Fruit fly (Drosophila melanogaster): ENCODE data around the gene CG13070.

DNA sequence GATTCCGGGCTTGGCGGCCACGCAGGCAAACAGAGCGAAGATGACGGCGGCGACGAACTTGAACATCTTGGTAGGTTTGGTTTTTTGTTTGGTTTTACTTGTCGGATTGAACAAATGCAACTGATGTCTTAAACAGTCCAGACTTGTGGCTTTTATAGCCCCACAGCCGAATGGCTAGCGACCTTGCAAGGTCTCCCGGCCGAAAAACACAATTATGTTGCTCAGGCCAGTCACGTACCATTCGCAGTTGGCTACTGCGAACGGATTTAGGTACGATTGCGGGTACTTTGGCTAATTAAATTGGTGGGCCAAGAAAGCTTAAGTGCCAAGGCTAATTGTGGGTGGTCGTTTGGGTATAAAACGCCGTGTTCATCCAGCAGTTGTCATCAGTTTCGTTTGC, 1.9 kb downstream of the CG13070 start, which contains the start of the genes CG13051 and CG13069:
- no peak for TF ChIP-seq acj6 (GFP tag; optimal IDR thresholded peaks at IDR 0.05)
- TF ChIP-seq esn (GFP tag; optimal IDR thresholded peaks at IDR 0.05): no peak
- TF ChIP-seq lz (GFP tag; optimal IDR thresholded peaks at IDR 0.05): no peak
- no peak for TF ChIP-seq OdsH (GFP tag; optimal IDR thresholded peaks at IDR 0.05)
- TF ChIP-seq Eip78C (GFP tag): no peak
- TF ChIP-seq CG11294 (GFP tag; IDR thresholded peaks at IDR 0.05): no peak
- no peak for TF ChIP-seq Sox102F (GFP tag; optimal IDR thresholded peaks at IDR 0.05)
- no peak for TF ChIP-seq salr (GFP tag; optimal IDR thresholded peaks at IDR 0.05)
- no peak for TF ChIP-seq CG11762 (GFP tag; optimal IDR thresholded peaks at IDR 0.05; ENCODE audit: insufficient read depth)
- TF ChIP-seq Met (GFP tag; optimal IDR thresholded peaks at IDR 0.05): no peak
- TF ChIP-seq fd85E (GFP tag; optimal IDR thresholded peaks at IDR 0.05): no peak

Measured in whole organism, prepupa.